Worm (Caenorhabditis elegans) whole organism, midembryonic: ENCODE data around the gene srw-48.

Experiments
- T22C8.4 ChIP-seq: fragments of 200-800 bp; sonication (Bioruptor generic); IDR thresholded peaks from 2 replicates; pipeline ENCODE4 v1.3.6; 2022; ENCODE audit warnings: missing genetic modification characterization, missing compliant biosample characterization
- cog-1 ChIP-seq: sonication (generic microtip); optimal IDR thresholded peaks from 2 replicates; lab custom pipeline; 2016; ENCODE audit warnings: missing genetic modification characterization, missing compliant biosample characterization
- flt-1 ChIP-seq: fragments of 200-800 bp; sonication (Bioruptor generic); IDR thresholded peaks from 2 replicates; pipeline ENCODE4 v1.3.6; 2022; ENCODE audit warnings: missing genetic modification characterization, missing compliant biosample characterization
- klf-2 ChIP-seq: fragments of 200-800 bp; sonication (Bioruptor generic); conservative IDR thresholded peaks from 2 replicates; pipeline ENCODE4 v1.3.6; 2022; ENCODE audit warnings: missing genetic modification reagents, missing genetic modification characterization, missing compliant biosample characterization
- med-1 ChIP-seq: sonication (generic microtip); optimal IDR thresholded peaks from 2 replicates; lab custom pipeline; 2017; ENCODE audit warnings: missing genetic modification characterization, mild to moderate bottlenecking, missing compliant biosample characterization, antibody characterized with exemption, missing genetic modification reagents; ENCODE audit not compliant: insufficient read depth
- ref-1 ChIP-seq: fragments of 200-800 bp; sonication (Bioruptor generic); conservative IDR thresholded peaks from 2 replicates; pipeline ENCODE4 v1.3.6; 2022; ENCODE audit warnings: missing genetic modification reagents, missing genetic modification characterization, missing compliant biosample characterization
- tab-1 ChIP-seq: fragments of 200-800 bp; sonication (Bioruptor generic); IDR thresholded peaks from 2 replicates; pipeline ENCODE4 v1.3.6; 2022; ENCODE audit warnings: missing genetic modification characterization, missing compliant biosample characterization
- ztf-23 ChIP-seq: fragments of 200-800 bp; sonication (Bioruptor generic); IDR thresholded peaks from 2 replicates; pipeline ENCODE4 v1.3.6; 2022; ENCODE audit warnings: missing genetic modification reagents, missing genetic modification characterization, missing compliant biosample characterization

- TF ChIP-seq flt-1 (GFP tag; lab: Robert Waterston, UW): no peak
- no peak for TF ChIP-seq tab-1
- TF ChIP-seq T22C8.4 (GFP tag; lab: Robert Waterston, UW): no peak
- no peak for TF ChIP-seq med-1 (GFP tag; lab: Kevin White, UChicago)
- no peak for TF ChIP-seq ref-1 (GFP tag; lab: Robert Waterston, UW)
- TF ChIP-seq ztf-23: no peak
- no peak for TF ChIP-seq cog-1 (tag; lab: Kevin White, UChicago)
- no peak for TF ChIP-seq klf-2
Measured at ce11 chrV:16446191-16446590, 25.4 kb downstream of the srw-48 start.
